Fruit fly (Drosophila melanogaster) whole organism, embryonic: ENCODE data around the gene Sema5c.

Experiments used
- Asciz ChIP-seq: fragments of 200-800 bp; sonication (Bioruptor generic); optimal IDR thresholded peaks from 2 replicates; lab custom pipeline; 2017; ENCODE audit warnings: missing biosample characterization, mild to moderate bottlenecking, missing genetic modification characterization, missing genetic modification reagents
- Atf6 ChIP-seq: fragments of 200-800 bp; sonication (Bioruptor generic); IDR thresholded peaks from 2 replicates; pipeline ENCODE4 v1.3.6; 2022; ENCODE audit warnings: missing biosample characterization, missing genetic modification characterization
- Bgb ChIP-seq: fragments of 200-800 bp; sonication (Bioruptor generic); IDR thresholded peaks from 2 replicates; pipeline ENCODE4 v1.3.6; 2022; ENCODE audit warnings: missing biosample characterization, missing genetic modification characterization; ENCODE audit not compliant: partially characterized antibody
- CG10209 ChIP-seq: fragments of 200-800 bp; sonication (Bioruptor generic); optimal IDR thresholded peaks from 3 replicates; lab custom pipeline; 2017; ENCODE audit warnings: missing biosample characterization, mild to moderate bottlenecking, missing genetic modification characterization, missing genetic modification reagents
- CG10267 ChIP-seq: fragments of 200-800 bp; sonication (Bioruptor generic); optimal IDR thresholded peaks from 2 replicates; lab custom pipeline; 2018; ENCODE audit warnings: missing biosample characterization, mild to moderate bottlenecking, missing genetic modification characterization, moderate library complexity
- CG11456 ChIP-seq: fragments of 200-800 bp; sonication (Bioruptor generic); IDR thresholded peaks from 3 replicates; pipeline ENCODE4 v1.3.6; 2022; ENCODE audit warnings: missing biosample characterization, missing genetic modification characterization
- CG11696 ChIP-seq: fragments of 200-800 bp; sonication (Bioruptor generic); IDR thresholded peaks from 2 replicates; pipeline ENCODE4 v1.3.6; 2022; ENCODE audit warnings: missing biosample characterization, missing genetic modification characterization
- CG12155 ChIP-seq: fragments of 200-800 bp; sonication (Bioruptor generic); optimal IDR thresholded peaks from 3 replicates; lab custom pipeline; 2016; ENCODE audit warnings: missing biosample characterization, missing genetic modification characterization
- CG13775 ChIP-seq: fragments of 200-800 bp; sonication (Bioruptor generic); optimal IDR thresholded peaks from 3 replicates; lab custom pipeline; 2017; ENCODE audit warnings: missing biosample characterization, mild to moderate bottlenecking, missing genetic modification characterization
- CG13894 ChIP-seq: fragments of 200-800 bp; sonication (Bioruptor generic); optimal IDR thresholded peaks from 3 replicates; lab custom pipeline; 2018; ENCODE audit warnings: missing biosample characterization, mild to moderate bottlenecking, missing genetic modification characterization, moderate library complexity
- CG14050 ChIP-seq: fragments of 200-800 bp; sonication (Bioruptor generic); IDR thresholded peaks from 3 replicates; pipeline ENCODE4 v1.3.6; 2022; ENCODE audit warnings: missing biosample characterization, missing genetic modification characterization
- CG14710 ChIP-seq: fragments of 200-800 bp; sonication (Bioruptor generic); optimal IDR thresholded peaks from 3 replicates; lab custom pipeline; 2019; ENCODE audit warnings: missing biosample characterization, mild to moderate bottlenecking, missing genetic modification characterization, moderate library complexity
- CG1647 ChIP-seq: fragments of 200-800 bp; sonication (Bioruptor generic); optimal IDR thresholded peaks from 3 replicates; lab custom pipeline; 2016; ENCODE audit warnings: missing biosample characterization, missing genetic modification characterization
- CG1832 ChIP-seq: fragments of 200-800 bp; sonication (Bioruptor generic); optimal IDR thresholded peaks from 2 replicates; lab custom pipeline; 2017; ENCODE audit warnings: missing biosample characterization, mild to moderate bottlenecking, missing genetic modification characterization, inconsistent platforms
- CG2712 ChIP-seq: fragments of 200-800 bp; optimal IDR thresholded peaks from 3 replicates; lab custom pipeline; 2019; ENCODE audit warnings: missing biosample characterization, mild to moderate bottlenecking, missing genetic modification characterization, moderate library complexity
- CG30403 ChIP-seq: fragments of 200-800 bp; sonication (Bioruptor generic); optimal IDR thresholded peaks from 3 replicates; lab custom pipeline; 2016; ENCODE audit warnings: missing biosample characterization, missing genetic modification characterization
- CG30431 ChIP-seq: fragments of 200-800 bp; sonication (Bioruptor generic); optimal IDR thresholded peaks from 2 replicates; lab custom pipeline; 2017; ENCODE audit warnings: missing biosample characterization, missing genetic modification characterization
- CG4282 ChIP-seq: fragments of 200-800 bp; sonication (Bioruptor generic); optimal IDR thresholded peaks from 2 replicates; lab custom pipeline; 2016; ENCODE audit warnings: missing biosample characterization, missing genetic modification characterization
- CG4360 ChIP-seq: fragments of 200-800 bp; sonication (Bioruptor generic); IDR thresholded peaks from 2 replicates; pipeline ENCODE4 v1.3.6; 2022; ENCODE audit warnings: missing biosample characterization, missing genetic modification characterization
- CG4617 ChIP-seq: fragments of 200-800 bp; sonication (Bioruptor generic); optimal IDR thresholded peaks from 3 replicates; lab custom pipeline; 2016; ENCODE audit warnings: missing biosample characterization, missing genetic modification characterization, borderline replicate concordance
- CG6272 ChIP-seq: fragments of 200-800 bp; sonication (Bioruptor generic); IDR thresholded peaks from 2 replicates; pipeline ENCODE4 v1.3.6; 2022; ENCODE audit warnings: missing biosample characterization, missing genetic modification characterization
- CG6765 ChIP-seq: fragments of 200-800 bp; sonication (Bioruptor generic); optimal IDR thresholded peaks from 3 replicates; lab custom pipeline; 2017; ENCODE audit warnings: missing biosample characterization, mild to moderate bottlenecking, missing genetic modification characterization
- CG6813 ChIP-seq: fragments of 200-800 bp; sonication (Bioruptor generic); optimal IDR thresholded peaks from 2 replicates; lab custom pipeline; 2017; ENCODE audit warnings: missing biosample characterization, missing genetic modification characterization, mild to moderate bottlenecking, moderate library complexity, missing genetic modification reagents
- CG6854 ChIP-seq: fragments of 200-800 bp; sonication (Bioruptor generic); optimal IDR thresholded peaks from 3 replicates; lab custom pipeline; 2017; ENCODE audit warnings: missing biosample characterization, mild to moderate bottlenecking, missing genetic modification characterization
- CG9437 ChIP-seq: fragments of 200-800 bp; sonication (Bioruptor generic); optimal IDR thresholded peaks from 2 replicates; lab custom pipeline; 2018; ENCODE audit warnings: missing biosample characterization, mild to moderate bottlenecking, missing genetic modification characterization
- D19B ChIP-seq: fragments of 200-800 bp; sonication (Bioruptor generic); optimal IDR thresholded peaks from 2 replicates; lab custom pipeline; 2017; ENCODE audit warnings: missing biosample characterization, mild to moderate bottlenecking, missing genetic modification characterization
- Dbx ChIP-seq: fragments of 200-800 bp; sonication (Bioruptor generic); IDR thresholded peaks from 3 replicates; pipeline ENCODE4 v1.3.6; 2022; ENCODE audit warnings: missing biosample characterization, missing genetic modification characterization
- Doc3 ChIP-seq: fragments of 200-800 bp; sonication (Bioruptor generic); IDR thresholded peaks from 3 replicates; pipeline ENCODE4 v1.3.6; 2022; ENCODE audit warnings: missing biosample characterization, missing genetic modification characterization; ENCODE audit not compliant: partially characterized antibody
- ERR ChIP-seq: fragments of 200-800 bp; sonication (Bioruptor generic); optimal IDR thresholded peaks from 2 replicates; lab custom pipeline; 2016; ENCODE audit warnings: missing biosample characterization, missing genetic modification characterization
- Ets65A ChIP-seq: fragments of 200-800 bp; sonication (Bioruptor generic); peaks from one replicate; lab custom pipeline; 2016; ENCODE audit warnings: missing biosample characterization, missing genetic modification characterization
- Gsc ChIP-seq: fragments of 200-800 bp; sonication (Bioruptor generic); IDR thresholded peaks from 2 replicates; pipeline ENCODE4 v1.3.6; 2022; ENCODE audit warnings: missing biosample characterization, missing genetic modification characterization
- Hey ChIP-seq: fragments of 200-800 bp; sonication (Bioruptor generic); optimal IDR thresholded peaks from 3 replicates; lab custom pipeline; 2018; ENCODE audit warnings: missing biosample characterization, mild to moderate bottlenecking, missing genetic modification characterization
- Myb ChIP-seq: fragments of 200-800 bp; sonication (Bioruptor generic); optimal IDR thresholded peaks from 2 replicates; lab custom pipeline; 2016; ENCODE audit warnings: missing biosample characterization, missing genetic modification characterization
- Pdp1 ChIP-seq, 2 experiments: fragments of 200-800 bp; sonication (Bioruptor generic); optimal IDR thresholded peaks; 3 replicates each; lab custom pipeline; 2016; ENCODE audit warnings: missing biosample characterization in 2 of 2, missing genetic modification characterization in 2 of 2, mild to moderate bottlenecking in 1 of 2, moderate library complexity in 1 of 2
- Trl ChIP-seq, 3 experiments: fragments of >200 bp in 2 of 3; fragments of 200-800 bp in 1 of 3; sonication (Bioruptor generic) in 1 of 3; optimal IDR thresholded peaks; 2 replicates in 1 of 3; 3 replicates in 2 of 3; lab custom pipeline; 2016 to 2017; ENCODE audit warnings: missing biosample characterization in 1 of 3, missing genetic modification characterization in 1 of 3
- ab ChIP-seq: fragments of 200-800 bp; sonication (Bioruptor generic); optimal IDR thresholded peaks from 2 replicates; lab custom pipeline; 2016; ENCODE audit warnings: missing biosample characterization, missing genetic modification characterization
- aop ChIP-seq: fragments of 200-800 bp; sonication (Bioruptor generic); IDR thresholded peaks from 2 replicates; pipeline ENCODE4 v1.3.6; 2022; ENCODE audit warnings: missing biosample characterization, missing genetic modification characterization
- ap ChIP-seq: fragments of 200-800 bp; sonication (Bioruptor generic); IDR thresholded peaks from 2 replicates; pipeline ENCODE4 v1.3.6; 2022; ENCODE audit warnings: missing biosample characterization, missing genetic modification characterization
- ato ChIP-seq: fragments of 200-800 bp; sonication (Bioruptor generic); IDR thresholded peaks from 2 replicates; pipeline ENCODE4 v1.3.6; 2022; ENCODE audit warnings: missing biosample characterization, missing genetic modification characterization; ENCODE audit not compliant: partially characterized antibody
- croc ChIP-seq: fragments of 200-800 bp; sonication (Bioruptor generic); conservative IDR thresholded peaks from 3 replicates; pipeline ENCODE4 v1.3.6; 2022; ENCODE audit warnings: missing biosample characterization, missing genetic modification characterization
- crol ChIP-seq: fragments of 200-800 bp; sonication (Bioruptor generic); IDR thresholded peaks from 2 replicates; pipeline ENCODE4 v1.3.6; 2022; ENCODE audit warnings: missing biosample characterization, missing genetic modification characterization
- dan ChIP-seq: fragments of 200-800 bp; sonication (Bioruptor generic); IDR thresholded peaks from 2 replicates; pipeline ENCODE4 v1.3.6; 2022; ENCODE audit warnings: missing biosample characterization, missing genetic modification characterization
- fd3F ChIP-seq: fragments of 200-800 bp; sonication (Bioruptor generic); optimal IDR thresholded peaks from 2 replicates; lab custom pipeline; 2018; ENCODE audit warnings: missing biosample characterization, mild to moderate bottlenecking, missing genetic modification characterization, moderate library complexity
- h ChIP-seq: fragments of >200 bp; optimal IDR thresholded peaks from 2 replicates; lab custom pipeline; 2017
- ham ChIP-seq: fragments of 200-800 bp; sonication (Bioruptor generic); IDR thresholded peaks from 2 replicates; pipeline ENCODE4 v1.3.6; 2022; ENCODE audit warnings: missing biosample characterization, missing genetic modification characterization
- org-1 ChIP-seq: fragments of 200-800 bp; sonication (Bioruptor generic); optimal IDR thresholded peaks from 2 replicates; lab custom pipeline; 2017; ENCODE audit warnings: missing biosample characterization, missing genetic modification characterization
- psq ChIP-seq: fragments of 200-800 bp; sonication (Bioruptor generic); optimal IDR thresholded peaks from 2 replicates; lab custom pipeline; 2017; ENCODE audit warnings: missing biosample characterization, missing genetic modification characterization
- z ChIP-seq: fragments of 200-800 bp; sonication (Bioruptor generic); IDR thresholded peaks from 3 replicates; pipeline ENCODE4 v1.3.6; 2022; ENCODE audit warnings: missing biosample characterization, missing genetic modification characterization

Sema5c gene

DNA sequence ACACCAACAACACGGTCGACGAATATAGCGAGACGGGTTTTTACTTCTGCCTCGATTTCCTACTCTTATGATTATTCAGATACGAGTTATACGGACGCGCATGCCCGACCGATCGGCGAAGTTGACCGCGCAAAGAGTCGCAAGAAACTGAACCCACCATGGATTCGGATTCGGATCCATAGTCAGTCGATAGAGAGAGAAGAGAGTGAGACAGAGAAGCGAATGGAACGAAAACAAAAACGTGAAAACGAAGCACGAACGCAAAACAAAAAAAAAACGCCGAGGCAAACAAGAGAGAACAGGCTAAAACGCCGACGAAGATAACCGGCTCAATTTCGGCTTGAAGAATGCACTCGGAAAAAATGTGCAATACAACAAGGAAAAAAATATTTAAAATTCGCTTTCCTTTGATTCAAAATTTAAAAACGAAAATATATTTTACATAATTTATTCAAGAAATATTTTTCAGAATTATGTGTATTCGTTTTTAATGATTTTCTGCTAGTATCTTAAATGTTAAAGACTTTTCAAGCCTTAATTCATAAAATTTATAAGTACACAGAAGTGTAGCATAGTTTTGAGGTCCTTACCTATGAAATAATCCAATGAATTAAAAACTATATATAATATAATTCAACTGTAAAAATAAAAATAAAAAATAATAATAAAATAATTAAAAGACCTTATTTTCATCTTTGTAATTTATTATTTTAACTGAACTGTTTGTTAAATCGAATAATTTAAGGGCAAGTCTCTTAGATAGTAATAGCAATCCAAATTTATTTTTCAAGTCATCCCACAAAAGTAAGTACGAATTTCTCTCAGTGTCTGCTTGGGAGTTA is at the start of gene Sema5c (continued):
- peak; percentile 15 for TF ChIP-seq CG6765 (GFP tag; lab: Kevin White, UChicago)
- TF ChIP-seq Myb (GFP tag; lab: Kevin White, UChicago): no peak
- TF ChIP-seq ham (GFP tag; lab: Robert Waterston, UW): no peak
- TF ChIP-seq CG12155 (GFP tag; lab: Kevin White, UChicago): peak; percentile 26
- TF ChIP-seq CG4282 (GFP tag; lab: Kevin White, UChicago): no peak
- no peak; the same call in 1 of the 2 replicates for TF ChIP-seq ato (GFP tag; lab: Robert Waterston, UW)
- TF ChIP-seq Dbx (GFP tag; lab: Robert Waterston, UW): 0 out of 3 replicates have a peak, but pooled peaks have one; percentile 20
- 0 out of 2 replicates have a peak, but pooled peaks have one; percentile 4 for TF ChIP-seq ap (GFP tag; lab: Robert Waterston, UW)
- peak; percentile 61 for TF ChIP-seq Asciz (GFP tag; lab: Kevin White, UChicago)
- TF ChIP-seq CG11456: peak; percentile 64; the same call in 1 of the 3 replicates
- peak; percentile 73 for TF ChIP-seq CG30403 (GFP tag; lab: Kevin White, UChicago)
- TF ChIP-seq CG6272 (GFP tag; lab: Robert Waterston, UW): 0 out of 2 replicates have a peak, but pooled peaks have one; percentile 17
- TF ChIP-seq Pdp1 (GFP tag; optimal IDR thresholded peaks at IDR 0.05; lab: Kevin White, UChicago): peak; percentile 4 to 24
- no peak for TF ChIP-seq crol (GFP tag; lab: Robert Waterston, UW)
- peak; percentile 90 for TF ChIP-seq CG13894
- peak; percentile 53; the same call in 1 of the 2 replicates for TF ChIP-seq Bgb (GFP tag; lab: Robert Waterston, UW)
- TF ChIP-seq CG6813 (GFP tag; lab: Kevin White, UChicago): peak; percentile 47
- peak; percentile 60 for TF ChIP-seq CG30431 (GFP tag; lab: Kevin White, UChicago)
- peak; percentile 46 for TF ChIP-seq fd3F (GFP tag; lab: Kevin White, UChicago)
- TF ChIP-seq h (lab: Kevin White, UChicago): no peak
- TF ChIP-seq CG1832 (GFP tag; lab: Kevin White, UChicago): no peak
- TF ChIP-seq CG10209 (GFP tag; lab: Kevin White, UChicago): peak; percentile 76
- no peak for TF ChIP-seq Gsc (GFP tag; lab: Robert Waterston, UW)
- TF ChIP-seq org-1 (GFP tag; lab: Kevin White, UChicago): peak; percentile 30
- TF ChIP-seq CG11696 (GFP tag; lab: Robert Waterston, UW): 0 out of 2 replicates have a peak, but pooled peaks have one; percentile 26
- peak; percentile 98 for TF ChIP-seq psq (GFP tag; lab: Kevin White, UChicago)
- peak; percentile 84 for TF ChIP-seq Ets65A (GFP tag; lab: Kevin White, UChicago)
- TF ChIP-seq Hey (tag; lab: Kevin White, UChicago): peak; percentile 2
- no peak for TF ChIP-seq dan (GFP tag; lab: Robert Waterston, UW)
- peak; percentile 51; the same call in 2 of the 3 replicates for TF ChIP-seq croc (GFP tag; lab: Robert Waterston, UW)
- no peak for TF ChIP-seq ab (GFP tag; lab: Kevin White, UChicago)
- TF ChIP-seq CG4617 (GFP tag; lab: Kevin White, UChicago): no peak
- no peak for TF ChIP-seq Doc3
- peak; percentile 85 for TF ChIP-seq CG2712 (tag; lab: Kevin White, UChicago)
- peak; percentile 9; the same call in 1 of the 3 replicates for TF ChIP-seq CG14050 (GFP tag; lab: Robert Waterston, UW)
- peak; percentile 82 for TF ChIP-seq CG14710 (tag; lab: Kevin White, UChicago)
- peak; percentile 87 for TF ChIP-seq CG13775 (GFP tag; lab: Kevin White, UChicago)
- peak; percentile 72 for TF ChIP-seq CG10267
- TF ChIP-seq CG6854 (GFP tag; lab: Kevin White, UChicago): peak; percentile 49
- TF ChIP-seq z: 0 out of 3 replicates have a peak, but pooled peaks have one; percentile 51
- peak; percentile 68; the same call in 1 of the 2 replicates for TF ChIP-seq CG4360 (GFP tag; lab: Robert Waterston, UW)
- peak; percentile 89 for TF ChIP-seq CG9437 (GFP tag; lab: Kevin White, UChicago)
- TF ChIP-seq CG1647 (GFP tag; lab: Kevin White, UChicago): peak; percentile 31
- peak; percentile 49; the same call in 1 of the 2 replicates for TF ChIP-seq aop (GFP tag; lab: Robert Waterston, UW)
- TF ChIP-seq Trl (optimal IDR thresholded peaks at IDR 0.05; lab: Kevin White, UChicago): peak; percentile 56 to 70
- TF ChIP-seq Trl (GFP tag; optimal IDR thresholded peaks at IDR 0.05; lab: Kevin White, UChicago): peak; percentile 26
- peak; percentile 50; the same call in 1 of the 2 replicates for TF ChIP-seq Atf6 (GFP tag; lab: Robert Waterston, UW)
- peak; percentile 0 for TF ChIP-seq ERR (GFP tag; lab: Kevin White, UChicago)
- peak; percentile 27 for TF ChIP-seq D19B (GFP tag; lab: Kevin White, UChicago)
